Worm (Caenorhabditis elegans): ENCODE data around the gene F14H12.7.

- TF ChIP-seq him-1 (tag; optimal IDR thresholded peaks at IDR 0.05), result no peak
- TF ChIP-seq W03F9.2 (tag; optimal IDR thresholded peaks at IDR 0.05), result no peak
- no peak for TF ChIP-seq dao-5 (tag; optimal IDR thresholded peaks at IDR 0.05)
Measured at ce11 chrX:4362522-4362921, at the start of gene F14H12.7.

All from whole organism, L4/young adult.